Fruit fly (Drosophila melanogaster): ENCODE results near the gene Alp1.

Alp1 gene

DNA sequence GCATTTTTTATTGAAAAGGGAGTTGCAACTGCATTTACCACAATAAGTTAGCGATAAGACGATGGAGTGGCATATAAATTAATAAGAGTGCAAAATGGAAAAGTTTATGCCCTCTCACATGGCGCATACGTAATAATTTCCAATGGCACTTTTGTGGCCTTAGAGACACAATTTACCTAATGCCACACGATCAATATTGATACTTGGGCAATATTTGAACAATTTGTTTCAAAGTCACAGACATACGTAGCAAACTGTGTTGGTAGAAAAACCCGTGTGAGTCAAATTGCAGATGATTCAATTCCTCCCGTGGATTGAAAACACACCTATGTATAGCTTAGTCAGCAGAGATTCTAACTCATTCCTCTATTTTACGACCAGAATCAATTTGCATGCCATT is 32.5 kb downstream of the Alp1 start (continued):
- TF ChIP-seq CG3281 (GFP tag; optimal IDR thresholded peaks at IDR 0.05) (peak; percentile 21), seq (GFP tag; IDR thresholded peaks at IDR 0.05) (peak; percentile 34; the same call in 1 of the 2 replicates), bsh (GFP tag; optimal IDR thresholded peaks at IDR 0.05) (peak in 1 of 2 experiments; percentile 13), Gug (GFP tag; IDR thresholded peaks at IDR 0.05) (no peak), Ravus (GFP tag; IDR thresholded peaks at IDR 0.05) (no peak), CG8359 (GFP tag; optimal IDR thresholded peaks at IDR 0.05; ENCODE audit: borderline replicate concordance) (no peak), HmgD (GFP tag; optimal IDR thresholded peaks at IDR 0.05) (no peak), cad (GFP tag; optimal IDR thresholded peaks at IDR 0.05) (no peak), CG1603 (tag; optimal IDR thresholded peaks at IDR 0.05) (peak; percentile 27), nau (GFP tag; optimal IDR thresholded peaks at IDR 0.05) (peak; percentile 40), sens (GFP tag) (no peak)

DNA sequence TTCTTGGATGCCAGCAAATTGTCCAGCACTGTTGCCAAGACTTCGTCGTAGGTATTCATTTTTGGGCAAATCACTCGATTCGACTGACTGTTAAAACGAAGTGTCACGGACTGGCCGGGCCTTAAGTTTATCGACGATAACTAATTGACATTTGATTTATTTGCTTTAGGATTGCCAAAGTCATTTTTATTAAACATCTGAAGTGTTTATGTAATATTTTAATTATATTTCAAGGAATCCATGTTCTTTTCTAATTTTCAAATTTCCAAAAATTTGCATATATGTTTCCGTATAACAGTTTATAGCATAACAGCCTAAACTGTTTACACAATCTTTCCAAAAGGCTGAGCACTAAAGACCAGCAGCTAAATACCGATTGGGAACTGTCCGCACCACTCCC is 38.0 kb downstream of the Alp1 start, which contains the start of gene sa:
sa (minus strand) TSS at position 101 of the 400 bp plus-strand sequence.
- TF ChIP-seq Sox100B (GFP tag; optimal IDR thresholded peaks at IDR 0.05) (no peak), Drgx (GFP tag; IDR thresholded peaks at IDR 0.05) (no peak), ind (GFP tag; optimal IDR thresholded peaks at IDR 0.05) (no peak), insv (GFP tag; optimal IDR thresholded peaks at IDR 0.05) (no peak), CG1024 (GFP tag; IDR thresholded peaks at IDR 0.05) (no peak), Ets65A (GFP tag) (no peak), CG8388 (GFP tag; optimal IDR thresholded peaks at IDR 0.05) (no peak), CG10959 (GFP tag; IDR thresholded peaks at IDR 0.05) (no peak), CG15514 (GFP tag; optimal IDR thresholded peaks at IDR 0.05) (no peak), schlank (tag; optimal IDR thresholded peaks at IDR 0.05) (no peak), CG5245 (GFP tag; optimal IDR thresholded peaks at IDR 0.05) (no peak), Nf-YB (GFP tag; optimal IDR thresholded peaks at IDR 0.05) (no peak), Atf3 (GFP tag; optimal IDR thresholded peaks at IDR 0.05) (no peak), CG17568 (GFP tag; optimal IDR thresholded peaks at IDR 0.05) (no peak), rib (GFP tag; IDR thresholded peaks at IDR 0.05) (no peak), ap (GFP tag; IDR thresholded peaks at IDR 0.05) (no peak), CG11247 (GFP tag; IDR thresholded peaks at IDR 0.05) (no peak)

DNA sequence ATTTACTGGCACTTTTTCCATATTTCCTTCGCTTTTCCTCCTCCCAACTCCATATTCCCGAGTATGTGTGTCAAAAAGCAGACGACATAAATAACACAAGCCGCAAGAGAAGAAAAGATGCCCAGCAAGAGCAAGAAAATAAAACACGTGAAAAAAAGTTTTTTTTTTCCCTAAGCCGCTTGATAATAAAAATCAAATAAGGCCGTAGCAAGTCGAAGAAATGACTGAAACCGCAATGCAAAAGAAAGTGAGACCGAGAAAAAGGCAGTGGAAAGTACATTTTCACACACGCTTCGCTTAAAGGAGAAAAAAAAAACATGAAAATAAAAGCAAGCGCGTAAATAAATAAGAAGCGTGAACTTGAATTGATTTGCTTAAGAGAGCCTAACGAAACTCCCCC is 42.1 kb downstream of the Alp1 start:
- TF ChIP-seq zen2 (GFP tag; IDR thresholded peaks at IDR 0.05; ENCODE audit: partially characterized antibody) (no peak), CG4328 (GFP tag; optimal IDR thresholded peaks at IDR 0.05) (no peak), pzg (GFP tag; optimal IDR thresholded peaks at IDR 0.05) (no peak), Trl (optimal IDR thresholded peaks at IDR 0.05) (no peak), Trl (GFP tag; optimal IDR thresholded peaks at IDR 0.05) (no peak), Dfd (GFP tag; optimal IDR thresholded peaks at IDR 0.05) (no peak), Ets65A (GFP tag) (peak; percentile 90), CG13296 (GFP tag; optimal IDR thresholded peaks at IDR 0.05) (no peak), Bteb2 (GFP tag; optimal IDR thresholded peaks at IDR 0.05) (no peak), cad (GFP tag; optimal IDR thresholded peaks at IDR 0.05) (no peak), CG2678 (tag; optimal IDR thresholded peaks at IDR 0.05) (no peak), CG12236 (GFP tag; optimal IDR thresholded peaks at IDR 0.05) (no peak), D19A (tag; optimal IDR thresholded peaks at IDR 0.05) (no peak), otp (GFP tag; IDR thresholded peaks at IDR 0.05) (no peak), CG3995 (GFP tag; optimal IDR thresholded peaks at IDR 0.05) (no peak), eve (GFP tag; optimal IDR thresholded peaks at IDR 0.05) (peak in 1 of 2 experiments; percentile 47), NFAT (GFP tag; IDR thresholded peaks at IDR 0.05) (no peak), ap (GFP tag; IDR thresholded peaks at IDR 0.05) (no peak)

Measured in whole organism, embryonic.